Worm (Caenorhabditis elegans): ENCODE results near the gene Y57E12B.4.

DNA sequence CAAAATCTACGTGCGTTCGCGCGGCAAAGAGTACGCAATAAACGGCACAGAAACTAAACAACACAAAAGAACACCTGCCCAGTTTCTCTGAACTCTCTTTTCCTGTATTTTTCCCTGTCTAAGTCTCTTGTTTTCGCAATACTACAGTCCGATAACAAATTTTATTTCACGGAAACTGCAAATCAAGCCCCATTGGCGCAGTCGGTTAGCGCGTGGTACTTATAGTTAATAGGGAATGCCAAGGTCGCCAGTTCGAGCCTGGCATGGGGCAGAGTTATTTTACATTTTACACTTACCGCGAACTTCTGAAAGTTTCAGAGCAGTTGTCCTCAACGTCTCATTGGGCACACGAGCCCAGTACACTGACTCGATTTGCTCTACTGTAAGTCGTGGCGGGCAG lies 30.1 kb downstream of the Y57E12B.4 start:
- no peak for TF ChIP-seq sdc-2 (tag; optimal IDR thresholded peaks at IDR 0.05)
- TF ChIP-seq ceh-18 (tag; optimal IDR thresholded peaks at IDR 0.05), result no peak
- TF ChIP-seq sox-4 (tag; optimal IDR thresholded peaks at IDR 0.05), result no peak

Measured in whole organism, late embryonic.